Worm (Caenorhabditis elegans) whole organism, L4 larva: Measurements from ENCODE around the gene F16B12.6.
A peak's percentile ranks its signal among the peaks of the same experiment; 100 is the strongest.
"Not testable (repeated sequence)": the region's sequence is repeated elsewhere in the genome, so short reads cannot be mapped to it uniquely, and the experiment has no call there.

ENCODE experiments used
- F44E2.7 ChIP-seq: fragments of 200-800 bp; sonication (Bioruptor generic); IDR thresholded peaks from 2 replicates; pipeline ENCODE4 v2.1.2; 2022; ENCODE audit warnings: missing genetic modification characterization, missing compliant biosample characterization
- F49E8.2 ChIP-seq: sonication (generic microtip); optimal IDR thresholded peaks from 2 replicates; lab custom pipeline; 2016; ENCODE audit warnings: missing compliant biosample characterization, mild to moderate bottlenecking, missing genetic modification characterization, borderline replicate concordance
- T26A8.4 ChIP-seq: fragments of 200-800 bp; sonication (Bioruptor generic); IDR thresholded peaks from 2 replicates; pipeline ENCODE4 v1.3.6; 2022; ENCODE audit warnings: missing genetic modification characterization, missing compliant biosample characterization
- Y105C5A.15 ChIP-seq: fragments of 200-800 bp; sonication (Bioruptor generic); IDR thresholded peaks from 2 replicates; pipeline ENCODE4 v1.3.6; 2022; ENCODE audit warnings: missing genetic modification characterization, missing compliant biosample characterization
- Y5F2A.4 ChIP-seq: fragments of 200-800 bp; sonication (Bioruptor generic); optimal IDR thresholded peaks from 2 replicates; lab custom pipeline; 2018; ENCODE audit warnings: mild to moderate bottlenecking, missing genetic modification characterization, missing compliant biosample characterization
- aha-1 ChIP-seq: fragments of 150-350 bp; peaks from one replicate; lab custom pipeline; 2014; ENCODE audit warnings: missing biosample characterization, missing genetic modification characterization
- aly-2 ChIP-seq: sonication (generic microtip); optimal IDR thresholded peaks from 2 replicates; lab custom pipeline; 2018; ENCODE audit warnings: missing biosample characterization, missing genetic modification characterization
- arid-1 ChIP-seq: fragments of 200-800 bp; sonication (Bioruptor generic); conservative IDR thresholded peaks from 2 replicates; pipeline ENCODE4 v1.3.6; 2022; ENCODE audit warnings: missing genetic modification reagents, missing genetic modification characterization, missing compliant biosample characterization
- attf-4 ChIP-seq: sonication (generic microtip); optimal IDR thresholded peaks from 3 replicates; lab custom pipeline; 2017; ENCODE audit warnings: missing biosample characterization, missing genetic modification characterization
- ceh-62 ChIP-seq: sonication (generic microtip); optimal IDR thresholded peaks from 2 replicates; lab custom pipeline; 2017; ENCODE audit warnings: missing biosample characterization, missing genetic modification characterization
- ceh-82 ChIP-seq: sonication (generic microtip); optimal IDR thresholded peaks from 2 replicates; lab custom pipeline; 2017; ENCODE audit warnings: missing biosample characterization, missing genetic modification characterization
- ces-1 ChIP-seq: fragments of 150-350 bp; sonication (generic microtip); optimal IDR thresholded peaks from 4 replicates; lab custom pipeline; 2014; ENCODE audit warnings: missing biosample characterization, missing genetic modification reagents, missing genetic modification characterization
- daf-16 ChIP-seq, 3 experiments: sonication (generic microtip); optimal IDR thresholded peaks; 2 replicates each; lab custom pipeline; 2016 to 2017; ENCODE audit warnings: missing genetic modification characterization in 3 of 3, missing genetic modification reagents in 3 of 3, mild to moderate bottlenecking in 2 of 3, missing compliant biosample characterization in 2 of 3, missing biosample characterization in 1 of 3, moderate library complexity in 1 of 3
- daf-19 ChIP-seq: fragments of 200-800 bp; sonication (Bioruptor generic); conservative IDR thresholded peaks from 2 replicates; pipeline ENCODE4 v1.3.6; 2022; ENCODE audit warnings: missing genetic modification characterization, missing compliant biosample characterization
- dmd-6 ChIP-seq: fragments of 200-800 bp; sonication (Bioruptor generic); IDR thresholded peaks from 2 replicates; pipeline ENCODE4 v1.3.6; 2022; ENCODE audit warnings: missing genetic modification reagents, missing genetic modification characterization, missing compliant biosample characterization
- dmd-9 ChIP-seq: fragments of 200-800 bp; sonication (Bioruptor generic); IDR thresholded peaks from 2 replicates; pipeline ENCODE4 v1.3.6; 2022; ENCODE audit warnings: missing genetic modification reagents, missing genetic modification characterization, missing compliant biosample characterization
- duxl-1 ChIP-seq: sonication (generic microtip); optimal IDR thresholded peaks from 2 replicates; lab custom pipeline; 2016; ENCODE audit warnings: mild to moderate bottlenecking, missing genetic modification characterization, moderate library complexity, missing compliant biosample characterization; ENCODE audit not compliant: poor library complexity
- egl-27 ChIP-seq: sonication (generic microtip); optimal IDR thresholded peaks from 3 replicates; lab custom pipeline; 2017; ENCODE audit warnings: missing biosample characterization, missing genetic modification reagents, missing genetic modification characterization
- egl-43 ChIP-seq: fragments of 200-800 bp; sonication (Bioruptor generic); IDR thresholded peaks from 2 replicates; pipeline ENCODE4 v1.3.6; 2022; ENCODE audit warnings: missing genetic modification reagents, missing genetic modification characterization, missing compliant biosample characterization
- fos-1 ChIP-seq: fragments of 150-350 bp; optimal IDR thresholded peaks from 2 replicates; lab custom pipeline; 2014; ENCODE audit warnings: missing biosample characterization, missing genetic modification characterization
- hlh-30 ChIP-seq: sonication (generic microtip); optimal IDR thresholded peaks from 2 replicates; lab custom pipeline; 2017; ENCODE audit warnings: antibody characterized with exemption, mild to moderate bottlenecking, missing genetic modification characterization, missing compliant biosample characterization; ENCODE audit not compliant: insufficient read depth
- jun-1 ChIP-seq: fragments of 150-350 bp; optimal IDR thresholded peaks from 2 replicates; lab custom pipeline; 2014; ENCODE audit warnings: missing biosample characterization, missing genetic modification reagents, missing genetic modification characterization
- lim-7 ChIP-seq: fragments of 200-800 bp; sonication (Bioruptor generic); IDR thresholded peaks from 2 replicates; pipeline ENCODE4 v1.3.6; 2022; ENCODE audit warnings: missing genetic modification characterization, missing compliant biosample characterization
- lin-13 ChIP-seq: fragments of 150-350 bp; optimal IDR thresholded peaks from 2 replicates; lab custom pipeline; 2014; ENCODE audit warnings: missing biosample characterization, missing genetic modification reagents, missing genetic modification characterization
- lin-29 ChIP-seq: fragments of 200-800 bp; sonication (Bioruptor generic); IDR thresholded peaks from 2 replicates; pipeline ENCODE4 v1.3.6; 2022; ENCODE audit warnings: missing genetic modification reagents, missing genetic modification characterization, missing compliant biosample characterization
- lin-38 ChIP-seq: fragments of 200-800 bp; sonication (Bioruptor generic); IDR thresholded peaks from 2 replicates; pipeline ENCODE4 v1.3.6; 2022; ENCODE audit warnings: missing genetic modification reagents, missing genetic modification characterization, missing compliant biosample characterization
- lin-39 ChIP-seq: fragments of 150-350 bp; optimal IDR thresholded peaks from 2 replicates; lab custom pipeline; 2014; ENCODE audit warnings: missing biosample characterization, missing genetic modification reagents, missing genetic modification characterization
- madf-5 ChIP-seq, 2 experiments: fragments of 200-800 bp; sonication (Bioruptor generic); IDR thresholded peaks; 2 replicates each; pipeline ENCODE4 v1.3.6; 2022; ENCODE audit warnings: missing compliant biosample characterization in 2 of 2, missing genetic modification characterization in 2 of 2
- mep-1 ChIP-seq: fragments of 150-350 bp; sonication (generic microtip); optimal IDR thresholded peaks from 3 replicates; lab custom pipeline; 2014; ENCODE audit warnings: missing biosample characterization, missing genetic modification characterization
- mes-2 ChIP-seq: sonication (generic microtip); optimal IDR thresholded peaks from 2 replicates; lab custom pipeline; 2016; ENCODE audit warnings: missing genotype, mild to moderate bottlenecking, missing genetic modification characterization, missing compliant biosample characterization; ENCODE audit not compliant: poor library complexity, severe bottlenecking
- nhr-11 ChIP-seq: fragments of 150-350 bp; optimal IDR thresholded peaks from 2 replicates; lab custom pipeline; 2014; ENCODE audit warnings: missing biosample characterization, missing genetic modification characterization
- nhr-111 ChIP-seq: fragments of 200-800 bp; sonication (Bioruptor generic); optimal IDR thresholded peaks from 2 replicates; lab custom pipeline; 2018; ENCODE audit warnings: mild to moderate bottlenecking, missing genetic modification characterization, missing compliant biosample characterization
- nhr-41 ChIP-seq: fragments of 200-800 bp; sonication (Bioruptor generic); IDR thresholded peaks from 2 replicates; pipeline ENCODE4 v1.3.6; 2022; ENCODE audit warnings: missing genetic modification reagents, missing genetic modification characterization, missing compliant biosample characterization
- nhr-6 ChIP-seq: fragments of 150-350 bp; optimal IDR thresholded peaks from 2 replicates; lab custom pipeline; 2014; ENCODE audit warnings: missing biosample characterization, missing genetic modification characterization
- saeg-2 ChIP-seq: fragments of 200-800 bp; sonication (Bioruptor generic); IDR thresholded peaks from 2 replicates; pipeline ENCODE4 v1.3.6; 2022; ENCODE audit warnings: missing genetic modification reagents, missing genetic modification characterization, missing compliant biosample characterization
- skn-1 ChIP-seq: fragments of 150-350 bp; optimal IDR thresholded peaks from 2 replicates; lab custom pipeline; 2014; ENCODE audit warnings: missing biosample characterization, missing genetic modification characterization
- spr-3 ChIP-seq: fragments of 200-800 bp; sonication (Bioruptor generic); optimal IDR thresholded peaks from 2 replicates; lab custom pipeline; 2018; ENCODE audit warnings: mild to moderate bottlenecking, missing genetic modification characterization, missing compliant biosample characterization
- unc-62 ChIP-seq, 3 experiments: fragments of 150-350 bp in 1 of 3; sonication (generic microtip); optimal IDR thresholded peaks in 2 of 3; peaks in 1 of 3; 1 replicate in 1 of 3; 2 replicates in 2 of 3; lab custom pipeline; 2014 to 2017; ENCODE audit warnings: missing biosample characterization in 3 of 3, missing genetic modification characterization in 3 of 3, missing genetic modification reagents in 3 of 3, missing genotype in 1 of 3
- vab-7 ChIP-seq: fragments of 200-800 bp; sonication (Bioruptor generic); IDR thresholded peaks from 2 replicates; pipeline ENCODE4 v1.3.6; 2022; ENCODE audit warnings: missing genetic modification reagents, missing genetic modification characterization, missing compliant biosample characterization
- zfp-3 ChIP-seq: fragments of 200-800 bp; sonication (Bioruptor generic); conservative IDR thresholded peaks from 2 replicates; pipeline ENCODE4 v1.3.6; 2022; ENCODE audit warnings: missing genetic modification reagents, missing genetic modification characterization, missing compliant biosample characterization
- zip-2 ChIP-seq: fragments of 150-350 bp; optimal IDR thresholded peaks from 2 replicates; lab custom pipeline; 2014; ENCODE audit warnings: missing biosample characterization, missing genetic modification characterization
- ztf-7 ChIP-seq: fragments of 150-350 bp; optimal IDR thresholded peaks from 2 replicates; lab custom pipeline; 2014; ENCODE audit warnings: missing biosample characterization, missing genetic modification characterization

Gene F16B12.6

DNA sequence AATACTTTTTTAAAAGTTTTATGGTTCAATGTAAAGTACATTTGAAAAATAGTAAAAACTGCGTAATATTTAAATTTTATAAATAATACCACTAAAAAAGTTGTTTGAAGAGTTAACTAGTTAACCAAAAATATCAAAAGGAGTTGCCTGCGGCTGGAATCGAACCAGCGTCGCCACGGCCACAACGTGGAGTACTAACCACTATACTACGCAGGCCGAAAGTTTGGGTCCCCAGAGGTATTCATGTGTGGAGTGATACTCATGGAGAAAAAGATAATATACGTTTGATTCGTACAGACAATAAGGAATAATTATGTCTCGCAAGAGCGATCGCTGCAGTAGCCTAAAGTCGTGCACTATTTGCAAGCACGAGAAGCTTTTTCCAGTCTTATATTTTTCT, 34.7 kb downstream of the F16B12.6 start:
- TF ChIP-seq lin-38 (GFP tag; lab: Robert Waterston, UW) (peak; percentile 62), duxl-1 (tag; lab: Kevin White, UChicago) (peak; percentile 43), daf-19 (GFP tag; lab: Robert Waterston, UW) (peak; percentile 68; the same call in 1 of the 2 replicates), daf-16 (tag; optimal IDR thresholded peaks at IDR 0.05; lab: Kevin White, UChicago) (peak; percentile 10), lim-7 (GFP tag; lab: Robert Waterston, UW) (peak; percentile 58; the same call in 1 of the 2 replicates), T26A8.4 (GFP tag; lab: Robert Waterston, UW) (peak; percentile 54; the same call in 1 of the 2 replicates), madf-5 (GFP tag; IDR thresholded peaks at IDR 0.05; lab: Robert Waterston, UW) (0 out of 4 replicates have a peak, but pooled peaks of 1 of the 2 experiments have one; percentile 11), vab-7 (GFP tag; lab: Robert Waterston, UW) (0 out of 2 replicates have a peak, but pooled peaks have one; percentile 45), F44E2.7 (GFP tag; lab: Robert Waterston, UW) (0 out of 2 replicates have a peak, but pooled peaks have one; percentile 42), mes-2 (tag; lab: Kevin White, UChicago) (peak; percentile 25), Y105C5A.15 (0 out of 2 replicates have a peak, but pooled peaks have one; percentile 44), lin-29 (GFP tag; lab: Robert Waterston, UW) (0 out of 2 replicates have a peak, but pooled peaks have one; percentile 13), egl-43 (GFP tag; lab: Robert Waterston, UW) (peak; percentile 78; the same call in 1 of the 2 replicates), dmd-6 (GFP tag; lab: Robert Waterston, UW) (peak; percentile 34; the same call in 1 of the 2 replicates)
- TF ChIP-seq daf-16 (GFP tag; optimal IDR thresholded peaks at IDR 0.05; lab: Kevin White, UChicago), result not testable (repeated sequence)

- TF ChIP-seq mep-1 (no peak), nhr-6 (tag; lab: Kevin White, UChicago) (no peak)
Measured at ce11 chrX:14140040-14140439, 37.9 kb downstream of the F16B12.6 start, which contains the start of gene nkat-1. Gene nkat-1 (minus strand): TSS chrX:14140140.

ce11 chrX:14141344-14141841, 39.3 kb downstream of the F16B12.6 start:
- TF ChIP-seq unc-62 (GFP tag; optimal IDR thresholded peaks at IDR 0.05 in 1 of 2; lab: Kevin White, UChicago) (peak in 1 of 2 experiments; percentile 83), unc-62 (tag; optimal IDR thresholded peaks at IDR 0.05; lab: Kevin White, UChicago) (no peak), F49E8.2 (tag; lab: Kevin White, UChicago) (no peak), nhr-11 (tag; lab: Kevin White, UChicago) (no peak), egl-27 (tag; lab: Kevin White, UChicago) (no peak), lin-39 (tag; lab: Kevin White, UChicago) (no peak), dmd-9 (GFP tag; lab: Robert Waterston, UW) (no peak), Y105C5A.15 (no peak), ces-1 (GFP tag; lab: Kevin White, UChicago) (peak; percentile 2), saeg-2 (GFP tag; lab: Robert Waterston, UW) (no peak)

ce11 chrX:14141896-14142392, 39.8 kb downstream of the F16B12.6 start, which contains the start of gene ceh-89:
Gene ceh-89 (plus strand): TSS chrX:14141946.
- TF ChIP-seq ceh-62 (no peak), aha-1 (peak; percentile 95)

DNA sequence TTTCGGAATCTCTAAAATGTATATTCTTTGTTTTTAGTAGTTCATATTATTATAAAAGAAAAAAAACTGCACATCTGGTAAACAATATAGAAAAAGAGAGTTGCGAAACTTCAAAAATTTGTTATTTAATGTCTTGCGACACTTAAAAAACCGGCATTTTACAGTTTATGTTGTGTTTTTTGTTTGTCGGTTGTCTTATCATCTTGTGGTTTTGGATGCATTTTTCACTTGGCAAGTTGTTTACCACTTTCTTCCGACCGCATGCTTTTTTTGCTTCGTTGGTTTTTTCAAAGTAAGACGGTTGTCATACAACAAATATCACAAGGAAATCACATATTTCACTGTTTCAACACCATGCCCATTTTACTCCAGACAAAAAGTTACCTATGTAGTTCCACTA, 43.5 kb downstream of the F16B12.6 start:
- no peak for TF ChIP-seq nhr-41 (GFP tag; lab: Robert Waterston, UW)
- no peak for TF ChIP-seq mep-1
- no peak for TF ChIP-seq nhr-111 (GFP tag; lab: Kevin White, UChicago)
- no peak for TF ChIP-seq ceh-82 (tag; lab: Kevin White, UChicago)
- no peak for TF ChIP-seq zfp-3 (GFP tag; lab: Robert Waterston, UW)
- no peak for TF ChIP-seq daf-19 (GFP tag; lab: Robert Waterston, UW)
- TF ChIP-seq hlh-30 (tag; lab: Kevin White, UChicago), result peak; percentile 77
- no peak for TF ChIP-seq ztf-7 (tag; lab: Kevin White, UChicago)
- no peak for TF ChIP-seq jun-1 (tag; lab: Kevin White, UChicago)
- TF ChIP-seq skn-1 (tag; lab: Kevin White, UChicago), result no peak
- TF ChIP-seq arid-1 (GFP tag; lab: Robert Waterston, UW), result no peak
- TF ChIP-seq attf-4 (tag; lab: Kevin White, UChicago), result no peak
- TF ChIP-seq zip-2, result no peak
- TF ChIP-seq ces-1 (GFP tag; lab: Kevin White, UChicago), result no peak
- no peak for TF ChIP-seq fos-1 (tag; lab: Kevin White, UChicago)
- TF ChIP-seq Y5F2A.4 (GFP tag; lab: Kevin White, UChicago), result no peak
- TF ChIP-seq spr-3 (GFP tag; lab: Kevin White, UChicago), result no peak
- no peak for TF ChIP-seq lin-13 (GFP tag; lab: Kevin White, UChicago)
- no peak for TF ChIP-seq aly-2
